Worm (Caenorhabditis elegans) whole organism, L4 larva: ENCODE results near the gene Y46G5A.34.
A peak's percentile ranks its signal among the peaks of the same experiment; 100 is the strongest.

ENCODE experiments used
- F26F4.8 ChIP-seq: fragments of 200-800 bp; sonication (Bioruptor generic); conservative IDR thresholded peaks from 2 replicates; pipeline ENCODE4 v1.3.6; 2022; ENCODE audit warnings: missing genetic modification characterization, missing compliant biosample characterization
- F44E2.7 ChIP-seq: fragments of 200-800 bp; sonication (Bioruptor generic); IDR thresholded peaks from 2 replicates; pipeline ENCODE4 v2.1.2; 2022; ENCODE audit warnings: missing genetic modification characterization, missing compliant biosample characterization
- F49E8.2 ChIP-seq: sonication (generic microtip); optimal IDR thresholded peaks from 2 replicates; lab custom pipeline; 2016; ENCODE audit warnings: missing compliant biosample characterization, mild to moderate bottlenecking, missing genetic modification characterization, borderline replicate concordance
- aha-1 ChIP-seq: fragments of 150-350 bp; peaks from one replicate; lab custom pipeline; 2014; ENCODE audit warnings: missing biosample characterization, missing genetic modification characterization
- attf-4 ChIP-seq: sonication (generic microtip); optimal IDR thresholded peaks from 3 replicates; lab custom pipeline; 2017; ENCODE audit warnings: missing biosample characterization, missing genetic modification characterization
- ceh-32 ChIP-seq: sonication (generic microtip); optimal IDR thresholded peaks from 2 replicates; lab custom pipeline; 2016; ENCODE audit warnings: mild to moderate bottlenecking, missing genetic modification characterization, missing compliant biosample characterization; ENCODE audit not compliant: poor library complexity
- ceh-82 ChIP-seq: sonication (generic microtip); optimal IDR thresholded peaks from 2 replicates; lab custom pipeline; 2017; ENCODE audit warnings: missing biosample characterization, missing genetic modification characterization
- daf-16 ChIP-seq, 3 experiments: sonication (generic microtip); optimal IDR thresholded peaks; 2 replicates each; lab custom pipeline; 2016 to 2017; ENCODE audit warnings: missing genetic modification characterization in 3 of 3, missing genetic modification reagents in 3 of 3, mild to moderate bottlenecking in 2 of 3, missing compliant biosample characterization in 2 of 3, missing biosample characterization in 1 of 3, moderate library complexity in 1 of 3
- daf-19 ChIP-seq: fragments of 200-800 bp; sonication (Bioruptor generic); conservative IDR thresholded peaks from 2 replicates; pipeline ENCODE4 v1.3.6; 2022; ENCODE audit warnings: missing genetic modification characterization, missing compliant biosample characterization
- daf-8 ChIP-seq: fragments of 200-800 bp; sonication (Bioruptor generic); IDR thresholded peaks from 2 replicates; pipeline ENCODE4 v1.3.6; 2022; ENCODE audit warnings: missing genetic modification characterization, missing compliant biosample characterization
- dmd-6 ChIP-seq: fragments of 200-800 bp; sonication (Bioruptor generic); IDR thresholded peaks from 2 replicates; pipeline ENCODE4 v1.3.6; 2022; ENCODE audit warnings: missing genetic modification reagents, missing genetic modification characterization, missing compliant biosample characterization
- dve-1 ChIP-seq: sonication (generic microtip); optimal IDR thresholded peaks from 2 replicates; lab custom pipeline; 2017; ENCODE audit warnings: antibody characterized with exemption, mild to moderate bottlenecking, missing genetic modification characterization, missing compliant biosample characterization; ENCODE audit not compliant: insufficient read depth
- egl-27 ChIP-seq: sonication (generic microtip); optimal IDR thresholded peaks from 3 replicates; lab custom pipeline; 2017; ENCODE audit warnings: missing biosample characterization, missing genetic modification reagents, missing genetic modification characterization
- egl-43 ChIP-seq: fragments of 200-800 bp; sonication (Bioruptor generic); IDR thresholded peaks from 2 replicates; pipeline ENCODE4 v1.3.6; 2022; ENCODE audit warnings: missing genetic modification reagents, missing genetic modification characterization, missing compliant biosample characterization
- gei-8 ChIP-seq: fragments of 200-800 bp; sonication (Bioruptor generic); optimal IDR thresholded peaks from 2 replicates; lab custom pipeline; 2018; ENCODE audit warnings: mild to moderate bottlenecking, missing genetic modification characterization, missing compliant biosample characterization
- hif-1 ChIP-seq, 2 experiments: sonication (generic microtip); optimal IDR thresholded peaks; 2 replicates each; lab custom pipeline; 2016 to 2017; ENCODE audit warnings: missing compliant biosample characterization in 2 of 2, missing genetic modification characterization in 2 of 2, missing genetic modification reagents in 2 of 2, missing genotype in 2 of 2, mild to moderate bottlenecking in 1 of 2
- hlh-11 ChIP-seq: fragments of 200-800 bp; sonication (Bioruptor generic); optimal IDR thresholded peaks from 2 replicates; lab custom pipeline; 2018; ENCODE audit warnings: mild to moderate bottlenecking, missing genetic modification characterization, missing compliant biosample characterization
- hlh-30 ChIP-seq: sonication (generic microtip); optimal IDR thresholded peaks from 2 replicates; lab custom pipeline; 2017; ENCODE audit warnings: antibody characterized with exemption, mild to moderate bottlenecking, missing genetic modification characterization, missing compliant biosample characterization; ENCODE audit not compliant: insufficient read depth
- lin-13 ChIP-seq: fragments of 150-350 bp; optimal IDR thresholded peaks from 2 replicates; lab custom pipeline; 2014; ENCODE audit warnings: missing biosample characterization, missing genetic modification reagents, missing genetic modification characterization
- lin-15B ChIP-seq: fragments of 150-350 bp; sonication (generic microtip); optimal IDR thresholded peaks from 3 replicates; lab custom pipeline; 2014; ENCODE audit warnings: missing biosample characterization, missing genetic modification characterization
- lin-38 ChIP-seq: fragments of 200-800 bp; sonication (Bioruptor generic); IDR thresholded peaks from 2 replicates; pipeline ENCODE4 v1.3.6; 2022; ENCODE audit warnings: missing genetic modification reagents, missing genetic modification characterization, missing compliant biosample characterization
- lir-3 ChIP-seq: sonication (generic microtip); optimal IDR thresholded peaks from 2 replicates; lab custom pipeline; 2016; ENCODE audit warnings: mild to moderate bottlenecking, missing genetic modification characterization, missing compliant biosample characterization
- mdl-1 ChIP-seq, 2 experiments: fragments of 150-350 bp in 1 of 2; sonication (generic microtip) in 1 of 2; optimal IDR thresholded peaks; 2 replicates each; lab custom pipeline; 2014 to 2017; ENCODE audit warnings: missing biosample characterization in 2 of 2, missing genetic modification characterization in 2 of 2
- mdt-29 ChIP-seq: fragments of 200-800 bp; sonication (Bioruptor generic); IDR thresholded peaks from 2 replicates; pipeline ENCODE4 v1.3.6; 2022; ENCODE audit warnings: missing genetic modification reagents, missing genetic modification characterization, missing compliant biosample characterization
- nhr-10 ChIP-seq: fragments of 150-350 bp; optimal IDR thresholded peaks from 2 replicates; lab custom pipeline; 2014; ENCODE audit warnings: missing biosample characterization, missing genetic modification characterization
- nhr-11 ChIP-seq: fragments of 150-350 bp; optimal IDR thresholded peaks from 2 replicates; lab custom pipeline; 2014; ENCODE audit warnings: missing biosample characterization, missing genetic modification characterization
- nhr-28 ChIP-seq: fragments of 150-350 bp; optimal IDR thresholded peaks from 2 replicates; lab custom pipeline; 2014; ENCODE audit warnings: missing biosample characterization, missing genetic modification characterization
- nhr-41 ChIP-seq: fragments of 200-800 bp; sonication (Bioruptor generic); IDR thresholded peaks from 2 replicates; pipeline ENCODE4 v1.3.6; 2022; ENCODE audit warnings: missing genetic modification reagents, missing genetic modification characterization, missing compliant biosample characterization
- nhr-6 ChIP-seq: fragments of 150-350 bp; optimal IDR thresholded peaks from 2 replicates; lab custom pipeline; 2014; ENCODE audit warnings: missing biosample characterization, missing genetic modification characterization
- pqm-1 ChIP-seq: sonication (generic microtip); optimal IDR thresholded peaks from 2 replicates; lab custom pipeline; 2017; ENCODE audit warnings: missing biosample characterization, missing genetic modification characterization
- set-16 ChIP-seq: fragments of 200-800 bp; sonication (Bioruptor generic); IDR thresholded peaks from 2 replicates; pipeline ENCODE4 v1.3.6; 2022; ENCODE audit warnings: missing genetic modification reagents, missing genetic modification characterization, missing compliant biosample characterization
- skn-1 ChIP-seq: fragments of 150-350 bp; optimal IDR thresholded peaks from 2 replicates; lab custom pipeline; 2014; ENCODE audit warnings: missing biosample characterization, missing genetic modification characterization
- snpc-4 ChIP-seq: fragments of 150-350 bp; optimal IDR thresholded peaks from 2 replicates; lab custom pipeline; 2014; ENCODE audit warnings: missing biosample characterization, missing genetic modification characterization
- zfp-3 ChIP-seq: fragments of 200-800 bp; sonication (Bioruptor generic); conservative IDR thresholded peaks from 2 replicates; pipeline ENCODE4 v1.3.6; 2022; ENCODE audit warnings: missing genetic modification reagents, missing genetic modification characterization, missing compliant biosample characterization
- zip-11 ChIP-seq: fragments of 200-800 bp; sonication (Bioruptor generic); IDR thresholded peaks from 2 replicates; pipeline ENCODE4 v1.3.6; 2022; ENCODE audit warnings: missing genetic modification characterization, missing compliant biosample characterization
- zip-2 ChIP-seq: fragments of 150-350 bp; optimal IDR thresholded peaks from 2 replicates; lab custom pipeline; 2014; ENCODE audit warnings: missing biosample characterization, missing genetic modification characterization

The Y46G5A.34 gene

DNA sequence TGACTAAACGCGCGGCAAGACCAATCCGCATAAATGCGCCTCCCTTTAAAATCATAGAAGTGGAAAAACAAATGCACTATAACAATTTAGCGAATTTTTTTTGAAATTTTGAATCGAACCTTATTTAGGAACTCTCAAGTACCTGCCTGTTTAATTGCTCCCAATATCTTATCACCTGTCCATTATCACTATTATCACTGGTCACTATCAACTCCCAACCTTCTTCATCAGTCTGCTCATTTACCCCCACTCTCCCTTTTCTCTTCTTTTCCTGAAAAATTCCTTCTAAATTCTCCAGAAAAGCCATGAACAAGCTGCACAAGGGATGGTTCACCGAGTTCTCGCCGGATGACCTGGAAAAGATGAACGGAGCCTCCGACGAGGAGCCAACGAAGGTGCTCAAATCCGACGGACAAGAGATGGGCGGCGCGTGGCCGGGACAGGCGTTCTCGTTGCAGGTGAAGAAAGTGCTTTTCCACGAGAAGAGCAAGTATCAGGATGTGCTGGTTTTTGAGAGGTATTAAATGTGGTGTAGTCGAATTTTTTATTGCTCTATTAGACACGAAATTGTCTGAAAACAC, 30.2 kb downstream of the Y46G5A.34 start, which contains the start of gene spds-1:
spds-1 (plus strand) TSS at position 298 of the 581 bp plus-strand sequence.
- TF ChIP-seq pqm-1 (tag; lab: Kevin White, UChicago) (peak; percentile 48), nhr-10 (tag; lab: Kevin White, UChicago) (no peak), daf-8 (GFP tag; lab: Robert Waterston, UW) (no peak), hlh-11 (tag; lab: Kevin White, UChicago) (peak; percentile 8), set-16 (GFP tag; lab: Robert Waterston, UW) (peak; percentile 60), ceh-32 (tag; lab: Kevin White, UChicago) (no peak), daf-19 (no peak), zfp-3 (no peak), F26F4.8 (GFP tag; lab: Robert Waterston, UW) (no peak)
- TF ChIP-seq, all 104 proteins: peak for 3

DNA sequence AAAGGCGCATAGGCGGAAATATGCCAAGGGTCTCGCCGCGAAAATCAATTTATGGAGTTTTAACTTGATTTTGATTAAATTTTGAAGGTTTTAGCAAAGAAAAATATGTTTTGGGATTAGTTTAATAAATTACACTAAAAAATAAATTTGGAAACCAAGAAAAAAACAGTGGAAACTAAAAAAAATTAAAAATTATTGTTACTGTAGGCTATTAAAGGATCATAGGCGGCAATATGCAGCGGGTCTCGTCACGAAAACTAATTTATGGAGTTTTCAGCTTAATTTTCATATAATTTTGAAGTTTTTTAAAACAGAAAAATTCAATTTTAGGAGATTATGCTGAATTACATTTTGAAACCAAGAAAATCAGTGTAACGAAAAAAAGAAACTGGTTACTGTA, 32.3 kb downstream of the Y46G5A.34 start:
- TF ChIP-seq lin-13 (GFP tag; lab: Kevin White, UChicago) (no peak), F49E8.2 (tag; lab: Kevin White, UChicago) (peak; percentile 68), ceh-82 (tag; lab: Kevin White, UChicago) (no peak), lir-3 (tag; lab: Kevin White, UChicago) (no peak), lin-38 (GFP tag; lab: Robert Waterston, UW) (peak; percentile 36; the same call in 1 of the 2 replicates)

DNA sequence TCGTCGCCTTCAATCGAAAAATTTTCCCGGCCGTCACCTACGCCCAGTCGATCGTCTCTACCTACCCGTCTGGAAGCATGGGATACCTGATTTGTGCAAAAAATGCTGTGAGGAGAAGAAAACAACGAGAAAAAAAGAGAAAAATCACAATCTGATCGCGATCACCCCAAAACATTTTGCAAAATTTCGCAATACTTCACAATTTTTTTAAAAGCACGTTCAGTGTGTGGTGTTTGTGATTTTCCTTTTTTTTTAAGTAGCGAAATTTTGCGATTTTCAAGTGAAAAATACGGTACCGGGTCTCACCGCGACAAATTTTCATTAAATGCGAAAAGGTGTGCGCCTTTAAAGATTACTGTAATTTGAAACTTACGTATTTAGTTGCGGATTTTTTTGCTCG, 33.2 kb downstream of the Y46G5A.34 start:
- TF ChIP-seq zip-2 (tag; lab: Kevin White, UChicago) (peak; percentile 87), zip-11 (GFP tag; lab: Robert Waterston, UW) (no peak), hif-1 (tag; optimal IDR thresholded peaks at IDR 0.05; lab: Kevin White, UChicago) (peak in 1 of 2 experiments; percentile 37)

DNA sequence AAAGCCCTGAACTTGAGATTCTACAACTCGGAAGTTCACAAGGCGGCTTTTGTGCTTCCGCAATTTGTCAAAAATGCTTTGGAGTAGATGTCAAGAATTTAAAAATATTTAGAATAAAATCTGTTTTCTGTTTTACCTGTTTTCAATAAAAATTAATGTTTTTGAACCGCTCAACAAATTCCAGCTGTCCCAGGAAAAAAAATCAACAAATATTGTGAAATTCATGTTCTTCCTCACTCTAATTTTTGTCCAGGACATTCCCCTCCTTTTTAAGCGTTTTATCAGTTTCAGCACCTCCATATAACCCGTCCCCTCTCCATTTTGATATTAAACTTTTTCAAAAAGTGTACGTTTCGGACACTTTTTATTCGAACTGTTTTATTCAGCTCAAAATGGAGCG, 34.2 kb downstream of the Y46G5A.34 start, which contains the start of gene Y46G5A.20:
Y46G5A.20 (plus strand) TSS at position 301 of the 400 bp plus-strand sequence.
- TF ChIP-seq attf-4 (tag; lab: Kevin White, UChicago), result no peak
- TF ChIP-seq egl-27 (tag; lab: Kevin White, UChicago), result no peak
- no peak for TF ChIP-seq egl-43 (GFP tag; lab: Robert Waterston, UW)
- TF ChIP-seq F26F4.8 (GFP tag; lab: Robert Waterston, UW), result no peak
- no peak for TF ChIP-seq set-16 (GFP tag; lab: Robert Waterston, UW)
- no peak for TF ChIP-seq F44E2.7 (GFP tag; lab: Robert Waterston, UW)
- no peak for TF ChIP-seq daf-16 (GFP tag; optimal IDR thresholded peaks at IDR 0.05; lab: Kevin White, UChicago)
- TF ChIP-seq daf-16 (tag; optimal IDR thresholded peaks at IDR 0.05; lab: Kevin White, UChicago), result peak; percentile 52
- TF ChIP-seq nhr-11 (tag; lab: Kevin White, UChicago), result no peak
- TF ChIP-seq pqm-1 (tag; lab: Kevin White, UChicago), result peak; percentile 15
- TF ChIP-seq gei-8 (GFP tag; lab: Kevin White, UChicago), result no peak

ce11 chrII:12813253-12813652, 36.8 kb downstream of the Y46G5A.34 start:
- TF ChIP-seq aha-1 (tag; lab: Kevin White, UChicago) (peak; percentile 95), F26F4.8 (GFP tag; lab: Robert Waterston, UW) (no peak)

- TF ChIP-seq nhr-28 (tag; lab: Kevin White, UChicago), result peak; percentile 43
- peak in 1 of 2 experiments; percentile 10 for TF ChIP-seq mdl-1 (tag; optimal IDR thresholded peaks at IDR 0.05; lab: Kevin White, UChicago)
- TF ChIP-seq set-16 (GFP tag; lab: Robert Waterston, UW), result no peak
- TF ChIP-seq mdt-29 (GFP tag; lab: Robert Waterston, UW), result peak; percentile 92
- TF ChIP-seq hlh-30, result peak; percentile 41
- TF ChIP-seq snpc-4 (tag; lab: Kevin White, UChicago), result no peak
- no peak for TF ChIP-seq daf-16 (GFP tag; optimal IDR thresholded peaks at IDR 0.05; lab: Kevin White, UChicago)
- peak; percentile 52 for TF ChIP-seq daf-16 (tag; optimal IDR thresholded peaks at IDR 0.05; lab: Kevin White, UChicago)
- peak; percentile 82 for TF ChIP-seq pqm-1 (tag; lab: Kevin White, UChicago)
- TF ChIP-seq dmd-6 (GFP tag; lab: Robert Waterston, UW), result peak; percentile 46; the same call in 1 of the 2 replicates
- no peak for TF ChIP-seq nhr-6 (tag; lab: Kevin White, UChicago)
- TF ChIP-seq hlh-11 (tag; lab: Kevin White, UChicago), result peak; percentile 40
- no peak for TF ChIP-seq ceh-32 (tag; lab: Kevin White, UChicago)
- no peak for TF ChIP-seq nhr-41 (GFP tag; lab: Robert Waterston, UW)
- no peak for TF ChIP-seq skn-1 (tag; lab: Kevin White, UChicago)
- TF ChIP-seq lin-15B, result no peak
- peak; percentile 55 for TF ChIP-seq dve-1 (tag; lab: Kevin White, UChicago)
These were observed 40.1 kb downstream of the Y46G5A.34 start, which contains the start of gene acl-7 for ce11 chrII:12816412-12817146. Gene acl-7, minus strand, starts transcription at chrII:12816462.
